Worm (Caenorhabditis elegans) whole organism, midembryonic: ENCODE data around the gene nhr-16.

Source experiments
- T22C8.4 ChIP-seq: fragments of 200-800 bp; sonication (Bioruptor generic); IDR thresholded peaks from 2 replicates; pipeline ENCODE4 v1.3.6; 2022; ENCODE audit warnings: missing genetic modification characterization, missing compliant biosample characterization
- cog-1 ChIP-seq: sonication (generic microtip); optimal IDR thresholded peaks from 2 replicates; lab custom pipeline; 2016; ENCODE audit warnings: missing genetic modification characterization, missing compliant biosample characterization
- flt-1 ChIP-seq: fragments of 200-800 bp; sonication (Bioruptor generic); IDR thresholded peaks from 2 replicates; pipeline ENCODE4 v1.3.6; 2022; ENCODE audit warnings: missing genetic modification characterization, missing compliant biosample characterization
- ztf-23 ChIP-seq: fragments of 200-800 bp; sonication (Bioruptor generic); IDR thresholded peaks from 2 replicates; pipeline ENCODE4 v1.3.6; 2022; ENCODE audit warnings: missing genetic modification reagents, missing genetic modification characterization, missing compliant biosample characterization

DNA sequence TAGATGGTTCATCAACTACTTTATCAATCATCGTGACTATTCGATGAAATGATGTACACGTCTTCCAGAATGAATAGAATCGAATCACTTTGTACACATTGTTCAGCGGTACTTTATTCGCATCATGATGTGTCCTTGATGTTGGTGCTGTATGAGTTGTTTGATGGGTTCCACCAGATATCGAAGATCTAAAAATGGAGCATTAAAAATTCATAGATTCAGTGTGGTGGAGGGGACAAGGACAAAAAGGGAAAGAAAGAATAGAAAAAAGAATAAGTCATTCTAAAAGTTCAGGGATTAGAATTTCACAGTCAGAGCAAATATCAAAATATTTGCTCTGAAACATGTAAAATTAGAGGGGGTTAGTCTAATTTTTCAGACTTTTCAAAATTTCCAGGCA lies 6.2 kb downstream of the nhr-16 start:
- no peak for TF ChIP-seq ztf-23 (GFP tag; lab: Robert Waterston, UW)
- TF ChIP-seq T22C8.4 = no peak
- no peak for TF ChIP-seq flt-1
- no peak for TF ChIP-seq cog-1
